Fruit fly (Drosophila melanogaster) whole organism, embryonic: ENCODE measurements around the gene PAN3.

Experiments
- Abd-B ChIP-seq: fragments of 200-800 bp; sonication (Bioruptor generic); optimal IDR thresholded peaks from 2 replicates; lab custom pipeline; 2018; ENCODE audit warnings: missing biosample characterization, mild to moderate bottlenecking, missing genetic modification characterization, moderate library complexity
- Atf3 ChIP-seq: fragments of 200-800 bp; sonication (Bioruptor generic); optimal IDR thresholded peaks from 3 replicates; lab custom pipeline; 2016; ENCODE audit warnings: missing biosample characterization, missing genetic modification characterization
- CG10321 ChIP-seq: fragments of 200-800 bp; sonication (Bioruptor generic); IDR thresholded peaks from 2 replicates; pipeline ENCODE4 v1.3.6; 2022; ENCODE audit warnings: missing biosample characterization, missing genetic modification characterization
- CG12104 ChIP-seq: fragments of 200-800 bp; sonication (Bioruptor generic); optimal IDR thresholded peaks from 3 replicates; lab custom pipeline; 2016; ENCODE audit warnings: missing biosample characterization, missing genetic modification characterization
- CG13424 ChIP-seq: fragments of 200-800 bp; sonication (Bioruptor generic); optimal IDR thresholded peaks from 2 replicates; lab custom pipeline; 2019; ENCODE audit warnings: missing biosample characterization, mild to moderate bottlenecking, missing genetic modification characterization, moderate library complexity
- CG15011 ChIP-seq: fragments of 200-800 bp; sonication (Bioruptor generic); optimal IDR thresholded peaks from 3 replicates; lab custom pipeline; 2018; ENCODE audit warnings: missing biosample characterization, mild to moderate bottlenecking, missing genetic modification characterization
- CG15269 ChIP-seq: fragments of 200-800 bp; sonication (Bioruptor generic); optimal IDR thresholded peaks from 2 replicates; lab custom pipeline; 2018; ENCODE audit warnings: missing biosample characterization, mild to moderate bottlenecking, missing genetic modification characterization, moderate library complexity
- CG15696 ChIP-seq: fragments of 200-800 bp; sonication (Bioruptor generic); optimal IDR thresholded peaks from 2 replicates; lab custom pipeline; 2019; ENCODE audit warnings: missing biosample characterization, mild to moderate bottlenecking, missing genetic modification characterization, moderate library complexity
- CG1647 ChIP-seq: fragments of 200-800 bp; sonication (Bioruptor generic); optimal IDR thresholded peaks from 3 replicates; lab custom pipeline; 2016; ENCODE audit warnings: missing biosample characterization, missing genetic modification characterization
- CG16815 ChIP-seq: fragments of 200-800 bp; sonication (Bioruptor generic); optimal IDR thresholded peaks from 3 replicates; lab custom pipeline; 2017; ENCODE audit warnings: missing biosample characterization, mild to moderate bottlenecking, missing genetic modification characterization
- CG18011 ChIP-seq: fragments of 200-800 bp; sonication (Bioruptor generic); optimal IDR thresholded peaks from 2 replicates; lab custom pipeline; 2017; ENCODE audit warnings: missing biosample characterization, missing genetic modification characterization, mild to moderate bottlenecking, moderate library complexity, missing genotype
- CG30431 ChIP-seq: fragments of 200-800 bp; sonication (Bioruptor generic); optimal IDR thresholded peaks from 2 replicates; lab custom pipeline; 2017; ENCODE audit warnings: missing biosample characterization, missing genetic modification characterization
- CG3995 ChIP-seq: fragments of 200-800 bp; sonication (Bioruptor generic); optimal IDR thresholded peaks from 3 replicates; lab custom pipeline; 2016; ENCODE audit warnings: missing biosample characterization, missing genetic modification characterization
- CG5245 ChIP-seq: fragments of 200-800 bp; sonication (Bioruptor generic); optimal IDR thresholded peaks from 3 replicates; lab custom pipeline; 2016; ENCODE audit warnings: missing biosample characterization, missing genetic modification characterization
- CG5953 ChIP-seq: fragments of 200-800 bp; sonication (Bioruptor generic); IDR thresholded peaks from 2 replicates; pipeline ENCODE4 v1.3.6; 2022; ENCODE audit warnings: missing biosample characterization, missing genetic modification characterization
- CG8478 ChIP-seq: fragments of >200 bp; optimal IDR thresholded peaks from 2 replicates; lab custom pipeline; 2018
- CG8924 ChIP-seq: fragments of 200-800 bp; optimal IDR thresholded peaks from 3 replicates; lab custom pipeline; 2019; ENCODE audit warnings: missing biosample characterization, mild to moderate bottlenecking, missing genetic modification characterization, moderate library complexity
- CG9817 ChIP-seq: fragments of 200-800 bp; sonication (Bioruptor generic); optimal IDR thresholded peaks from 2 replicates; lab custom pipeline; 2018; ENCODE audit warnings: missing biosample characterization, mild to moderate bottlenecking, missing genetic modification characterization, moderate library complexity
- CoRest ChIP-seq: fragments of 200-800 bp; sonication (Bioruptor generic); optimal IDR thresholded peaks from 3 replicates; lab custom pipeline; 2018; ENCODE audit warnings: missing biosample characterization, mild to moderate bottlenecking, missing genetic modification characterization, moderate library complexity
- Dad ChIP-seq: fragments of 200-800 bp; sonication (Bioruptor generic); optimal IDR thresholded peaks from 3 replicates; lab custom pipeline; 2016; ENCODE audit warnings: missing biosample characterization, missing genetic modification characterization
- Dfd ChIP-seq, 2 experiments: fragments of >200 bp; optimal IDR thresholded peaks; 2 replicates each; lab custom pipeline; 2017; ENCODE audit warnings: missing biosample characterization in 2 of 2, missing genetic modification characterization in 2 of 2
- Dll ChIP-seq: fragments of 200-800 bp; sonication (Bioruptor generic); IDR thresholded peaks from 4 replicates; pipeline ENCODE4 v1.3.6; 2022; ENCODE audit warnings: missing biosample characterization, missing genetic modification characterization; ENCODE audit not compliant: partially characterized antibody
- Doc3 ChIP-seq: fragments of 200-800 bp; sonication (Bioruptor generic); IDR thresholded peaks from 3 replicates; pipeline ENCODE4 v1.3.6; 2022; ENCODE audit warnings: missing biosample characterization, missing genetic modification characterization; ENCODE audit not compliant: partially characterized antibody
- Hmr ChIP-seq: fragments of 200-800 bp; sonication (Bioruptor generic); optimal IDR thresholded peaks from 3 replicates; lab custom pipeline; 2017; ENCODE audit warnings: mild to moderate bottlenecking, missing biosample characterization, missing genetic modification reagents, missing genetic modification characterization
- Hr51 ChIP-seq, 2 experiments: fragments of 200-800 bp; sonication (Bioruptor generic); optimal IDR thresholded peaks; 2 replicates in 1 of 2; 3 replicates in 1 of 2; lab custom pipeline; 2016 to 2018; ENCODE audit warnings: missing biosample characterization in 2 of 2, missing genetic modification characterization in 2 of 2, mild to moderate bottlenecking in 1 of 2, moderate library complexity in 1 of 2
- MBD-R2 ChIP-seq: fragments of 200-800 bp; sonication (Bioruptor generic); IDR thresholded peaks from 2 replicates; pipeline ENCODE4 v1.3.6; 2022; ENCODE audit warnings: missing biosample characterization, missing genetic modification characterization
- NFAT ChIP-seq: fragments of 200-800 bp; sonication (Bioruptor generic); IDR thresholded peaks from 2 replicates; pipeline ENCODE4 v1.3.6; 2022; ENCODE audit warnings: missing biosample characterization, missing genetic modification characterization
- Sox102F ChIP-seq: fragments of 200-800 bp; sonication (Bioruptor generic); optimal IDR thresholded peaks from 2 replicates; lab custom pipeline; 2018; ENCODE audit warnings: missing biosample characterization, mild to moderate bottlenecking, missing genetic modification characterization, moderate library complexity
- TFAM ChIP-seq: fragments of 200-800 bp; sonication (Bioruptor generic); optimal IDR thresholded peaks from 2 replicates; lab custom pipeline; 2017; ENCODE audit warnings: missing biosample characterization, missing genetic modification characterization, inconsistent platforms
- disco-r ChIP-seq: fragments of 200-800 bp; sonication (Bioruptor generic); optimal IDR thresholded peaks from 2 replicates; lab custom pipeline; 2016; ENCODE audit warnings: missing biosample characterization, missing genetic modification characterization
- ems ChIP-seq: fragments of 200-800 bp; sonication (Bioruptor generic); optimal IDR thresholded peaks from 3 replicates; lab custom pipeline; 2016; ENCODE audit warnings: missing biosample characterization, missing genetic modification characterization
- en ChIP-seq: fragments of 200-800 bp; sonication (Bioruptor generic); optimal IDR thresholded peaks from 2 replicates; lab custom pipeline; 2016; ENCODE audit warnings: missing biosample characterization, missing genetic modification characterization
- exex ChIP-seq: fragments of 200-800 bp; sonication (Bioruptor generic); optimal IDR thresholded peaks from 4 replicates; lab custom pipeline; 2018; ENCODE audit warnings: missing biosample characterization, mild to moderate bottlenecking, missing genetic modification characterization, moderate library complexity
- gce ChIP-seq: fragments of 200-800 bp; sonication (Bioruptor generic); IDR thresholded peaks from 3 replicates; pipeline ENCODE4 v1.3.6; 2022; ENCODE audit warnings: missing biosample characterization, missing genetic modification characterization
- lmd ChIP-seq: fragments of 200-800 bp; sonication (Bioruptor generic); IDR thresholded peaks from 2 replicates; pipeline ENCODE4 v1.3.6; 2022; ENCODE audit warnings: missing biosample characterization, missing genetic modification characterization
- luna ChIP-seq: fragments of 200-800 bp; sonication (Bioruptor generic); optimal IDR thresholded peaks from 2 replicates; lab custom pipeline; 2016; ENCODE audit warnings: missing biosample characterization, missing genetic modification characterization
- mirr ChIP-seq: fragments of 200-800 bp; sonication (Bioruptor generic); optimal IDR thresholded peaks from 3 replicates; lab custom pipeline; 2018; ENCODE audit warnings: missing biosample characterization, mild to moderate bottlenecking, missing genetic modification characterization
- pb ChIP-seq: fragments of 200-800 bp; sonication (Bioruptor generic); optimal IDR thresholded peaks from 3 replicates; lab custom pipeline; 2016; ENCODE audit warnings: missing biosample characterization, missing genetic modification characterization
- ranshi ChIP-seq: fragments of 200-800 bp; sonication (Bioruptor generic); IDR thresholded peaks from 2 replicates; pipeline ENCODE4 v1.3.6; 2022; ENCODE audit warnings: missing biosample characterization, missing genetic modification characterization
- repo ChIP-seq: fragments of 200-800 bp; sonication (Bioruptor generic); optimal IDR thresholded peaks from 2 replicates; lab custom pipeline; 2016; ENCODE audit warnings: missing biosample characterization, missing genetic modification characterization
- sc ChIP-seq, 3 experiments: fragments of >200 bp in 2 of 3; fragments of 200-800 bp in 1 of 3; sonication (Bioruptor generic) in 1 of 3; optimal IDR thresholded peaks; 2 replicates in 2 of 3; 3 replicates in 1 of 3; lab custom pipeline; 2017; ENCODE audit warnings: mild to moderate bottlenecking in 1 of 3, missing biosample characterization in 1 of 3, missing genetic modification characterization in 1 of 3, missing genetic modification reagents in 1 of 3
- schlank ChIP-seq: fragments of 200-800 bp; sonication (Bioruptor generic); optimal IDR thresholded peaks from 2 replicates; lab custom pipeline; 2018; ENCODE audit warnings: missing biosample characterization, mild to moderate bottlenecking, missing genetic modification characterization
- sima ChIP-seq: fragments of 200-800 bp; sonication (Bioruptor generic); optimal IDR thresholded peaks from 2 replicates; lab custom pipeline; 2016; ENCODE audit warnings: missing biosample characterization, missing genetic modification characterization
- sisA ChIP-seq: fragments of 200-800 bp; sonication (Bioruptor generic); IDR thresholded peaks from 2 replicates; pipeline ENCODE4 v1.3.6; 2022; ENCODE audit warnings: missing biosample characterization, missing genetic modification characterization
- ssp ChIP-seq: fragments of 200-800 bp; sonication (Bioruptor generic); IDR thresholded peaks from 2 replicates; pipeline ENCODE4 v1.3.6; 2022; ENCODE audit warnings: missing biosample characterization, missing genetic modification characterization
- tll ChIP-seq, 2 experiments: fragments of 200-800 bp in 1 of 2; fragments of >200 bp in 1 of 2; sonication (Bioruptor generic) in 1 of 2; optimal IDR thresholded peaks; 2 replicates each; lab custom pipeline; 2017 to 2019; ENCODE audit warnings: missing biosample characterization in 2 of 2, missing genetic modification characterization in 2 of 2, mild to moderate bottlenecking in 1 of 2, moderate library complexity in 1 of 2
- wdn ChIP-seq: fragments of 200-800 bp; sonication (Bioruptor generic); IDR thresholded peaks from 2 replicates; pipeline ENCODE4 v1.3.6; 2022; ENCODE audit warnings: missing biosample characterization, missing genetic modification characterization
- zfh2 ChIP-seq: fragments of 200-800 bp; sonication (Bioruptor generic); optimal IDR thresholded peaks from 2 replicates; lab custom pipeline; 2016; ENCODE audit warnings: missing biosample characterization, missing genetic modification characterization

PAN3 gene

DNA sequence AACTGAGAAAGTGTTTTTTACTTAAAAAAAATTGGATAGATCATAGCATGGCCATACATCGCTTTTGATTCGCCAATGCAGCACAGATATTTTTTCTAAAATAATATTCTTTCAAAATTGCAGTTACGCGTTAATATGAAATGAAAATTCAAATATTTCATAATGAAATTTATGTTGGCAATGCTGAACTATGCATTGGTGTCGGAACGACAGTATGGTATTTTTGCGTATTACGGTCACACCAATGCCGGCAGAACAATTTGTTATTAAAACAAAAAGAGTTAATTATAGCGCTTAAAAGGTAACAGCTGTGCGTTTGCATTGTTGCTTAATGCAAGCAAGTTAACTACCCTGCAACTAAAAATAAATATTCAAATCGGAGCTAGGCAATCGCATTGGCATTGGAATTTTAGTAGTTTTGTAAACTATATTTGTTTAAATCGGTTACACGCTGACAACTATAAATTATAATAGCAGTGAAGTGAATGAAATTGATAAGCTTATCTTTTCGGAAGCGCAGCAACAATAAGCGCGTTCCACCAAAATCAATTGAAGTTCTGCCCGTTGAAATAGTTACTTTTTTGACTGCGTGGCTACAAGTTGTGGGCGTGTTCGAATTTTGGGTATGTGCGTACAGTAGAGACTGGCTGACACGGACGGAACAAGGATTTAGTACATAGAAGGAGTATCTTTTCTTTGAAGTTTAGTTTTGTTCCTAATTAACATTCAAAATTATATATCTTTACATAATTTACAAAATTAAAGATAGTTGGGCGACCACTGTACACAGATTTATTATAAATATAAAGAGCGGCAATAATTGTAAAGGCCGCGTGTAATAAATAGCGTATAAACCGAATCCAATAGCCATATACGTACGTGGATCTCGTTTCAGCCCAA lies 28.5 kb upstream of the PAN3 start, which contains the start of gene Prx4 (continued):
- TF ChIP-seq Atf3 (GFP tag; lab: Kevin White, UChicago): no peak
- TF ChIP-seq ssp (GFP tag; lab: Robert Waterston, UW): no peak; the same call in 1 of the 2 replicates
- TF ChIP-seq Doc3 (GFP tag; lab: Robert Waterston, UW): no peak
- no peak for TF ChIP-seq sc (optimal IDR thresholded peaks at IDR 0.05; lab: Kevin White, UChicago)
- peak; percentile 17 for TF ChIP-seq sc (GFP tag; optimal IDR thresholded peaks at IDR 0.05; lab: Kevin White, UChicago)
- TF ChIP-seq Sox102F: peak; percentile 74
- TF ChIP-seq TFAM: no peak
- peak; percentile 48 for TF ChIP-seq exex (tag; lab: Kevin White, UChicago)
- no peak for TF ChIP-seq disco-r (GFP tag; lab: Kevin White, UChicago)
- peak; percentile 28; the same call in 1 of the 2 replicates for TF ChIP-seq MBD-R2 (GFP tag; lab: Robert Waterston, UW)
- TF ChIP-seq sisA (GFP tag; lab: Robert Waterston, UW): peak; percentile 86
- peak; percentile 66; the same call in 2 of the 3 replicates for TF ChIP-seq gce (GFP tag; lab: Robert Waterston, UW)
- peak; percentile 48 for TF ChIP-seq CG15011 (GFP tag; lab: Kevin White, UChicago)
- peak; percentile 72; the same call in 1 of the 2 replicates for TF ChIP-seq lmd (GFP tag; lab: Robert Waterston, UW)
- TF ChIP-seq sima: no peak
- peak; percentile 38 for TF ChIP-seq CG30431 (GFP tag; lab: Kevin White, UChicago)
- peak; percentile 64 for TF ChIP-seq CG13424 (tag; lab: Kevin White, UChicago)
- TF ChIP-seq zfh2: peak; percentile 43
- peak; percentile 30 for TF ChIP-seq CG3995
- no peak for TF ChIP-seq CG8478
- TF ChIP-seq CoRest (tag; lab: Kevin White, UChicago): peak; percentile 68
- peak; percentile 69 for TF ChIP-seq NFAT (GFP tag; lab: Robert Waterston, UW)
- TF ChIP-seq en: no peak
- no peak for TF ChIP-seq Dll (GFP tag; lab: Robert Waterston, UW)
- TF ChIP-seq repo (GFP tag; lab: Kevin White, UChicago): no peak
- peak; percentile 51; the same call in 1 of the 2 replicates for TF ChIP-seq CG10321 (GFP tag; lab: Robert Waterston, UW)
- peak; percentile 51 for TF ChIP-seq ems (GFP tag; lab: Kevin White, UChicago)
- peak; percentile 64 for TF ChIP-seq CG9817
- no peak for TF ChIP-seq tll (GFP tag; optimal IDR thresholded peaks at IDR 0.05; lab: Kevin White, UChicago)
- 0 out of 2 replicates have a peak, but pooled peaks have one; percentile 30 for TF ChIP-seq wdn (GFP tag; lab: Robert Waterston, UW)
- TF ChIP-seq CG16815 (GFP tag; lab: Kevin White, UChicago): peak; percentile 58
- peak; percentile 42 for TF ChIP-seq CG5245
- no peak for TF ChIP-seq pb
- no peak for TF ChIP-seq Dad (GFP tag; lab: Kevin White, UChicago)
- TF ChIP-seq CG1647: no peak
- TF ChIP-seq Abd-B (GFP tag; lab: Kevin White, UChicago): peak; percentile 32
- TF ChIP-seq CG15269 (tag; lab: Kevin White, UChicago): peak; percentile 80
- TF ChIP-seq Hr51 (GFP tag; optimal IDR thresholded peaks at IDR 0.05; lab: Kevin White, UChicago): peak in 1 of 2 experiments; percentile 72
- TF ChIP-seq CG12104: no peak
- TF ChIP-seq CG18011 (GFP tag; lab: Kevin White, UChicago): peak; percentile 15
- no peak for TF ChIP-seq mirr (GFP tag; lab: Kevin White, UChicago)
- peak; percentile 73 for TF ChIP-seq ranshi (GFP tag; lab: Robert Waterston, UW)
- TF ChIP-seq CG15696: peak; percentile 24
- TF ChIP-seq Dfd (GFP tag; optimal IDR thresholded peaks at IDR 0.05; lab: Kevin White, UChicago): no peak
- TF ChIP-seq CG8924: peak; percentile 91
- TF ChIP-seq CG5953 (GFP tag; lab: Robert Waterston, UW): peak; percentile 52; the same call in 1 of the 2 replicates
- no peak for TF ChIP-seq luna (GFP tag; lab: Kevin White, UChicago)
- peak; percentile 84 for TF ChIP-seq Hmr (GFP tag; lab: Kevin White, UChicago)
- peak; percentile 33 for TF ChIP-seq schlank (tag; lab: Kevin White, UChicago)
